Worm (Caenorhabditis elegans): Measurements from ENCODE around the gene hhat-1.

The hhat-1 gene

ce11 chrII:14645290-14645689 is 33.0 kb upstream of the hhat-1 start:
- TF ChIP-seq tlp-1 (tag; optimal IDR thresholded peaks at IDR 0.05) (no peak), nhr-77 (tag; optimal IDR thresholded peaks at IDR 0.05) (peak; percentile 14), lin-14 (GFP tag; optimal IDR thresholded peaks at IDR 0.05) (peak; percentile 91), C16A3.4 (tag; optimal IDR thresholded peaks at IDR 0.05) (peak; percentile 3), efl-1 (optimal IDR thresholded peaks at IDR 0.05) (peak; percentile 57 to 63), efl-1 (GFP tag; optimal IDR thresholded peaks at IDR 0.05 in 1 of 2) (peak in 1 of 2 experiments; percentile 47), pag-3 (tag; optimal IDR thresholded peaks at IDR 0.05; ENCODE audit: borderline replicate concordance, insufficient read depth) (no peak), ztf-4 (tag; optimal IDR thresholded peaks at IDR 0.05) (peak; percentile 6), nhr-71 (tag; optimal IDR thresholded peaks at IDR 0.05) (peak; percentile 72), Y116A8C.19 (tag; optimal IDR thresholded peaks at IDR 0.05; ENCODE audit: borderline replicate concordance) (no peak), snu-23 (GFP tag; optimal IDR thresholded peaks at IDR 0.05) (peak; percentile 68), dpl-1 (GFP tag; optimal IDR thresholded peaks at IDR 0.05) (peak; percentile 12 to 21 (median 14)), snpc-4 (tag; optimal IDR thresholded peaks at IDR 0.05) (peak; percentile 74), fkh-4 (tag; optimal IDR thresholded peaks at IDR 0.05; ENCODE audit: borderline replicate concordance) (peak; percentile 28), lin-35 (GFP tag; optimal IDR thresholded peaks at IDR 0.05) (peak; percentile 24 to 26), ceh-88 (GFP tag; IDR thresholded peaks at IDR 0.05) (no peak), tbx-2 (tag; optimal IDR thresholded peaks at IDR 0.05) (peak; percentile 52), lsy-2 (tag; optimal IDR thresholded peaks at IDR 0.05) (peak; percentile 40 to 65), elt-3 (tag; optimal IDR thresholded peaks at IDR 0.05) (peak in 1 of 6 experiments; percentile 7), nhr-28 (tag; optimal IDR thresholded peaks at IDR 0.05) (no peak), ceh-82 (tag; optimal IDR thresholded peaks at IDR 0.05) (peak in 2 of 3 experiments; percentile 16 to 47), irx-1 (tag; optimal IDR thresholded peaks at IDR 0.05) (peak; percentile 12), lin-39 (tag; optimal IDR thresholded peaks at IDR 0.05) (peak; percentile 91), mdl-1 (tag; optimal IDR thresholded peaks at IDR 0.05) (peak in 1 of 2 experiments; percentile 23), C34B4.2 (tag; optimal IDR thresholded peaks at IDR 0.05) (no peak), fos-1 (tag; optimal IDR thresholded peaks at IDR 0.05) (peak; percentile 5), xbp-1 (tag; optimal IDR thresholded peaks at IDR 0.05) (no peak), dsc-1 (tag; optimal IDR thresholded peaks at IDR 0.05) (no peak), ets-5 (GFP tag; IDR thresholded peaks at IDR 0.05) (no peak), mep-1 (tag; optimal IDR thresholded peaks at IDR 0.05) (peak; percentile 69), swsn-7 (tag; optimal IDR thresholded peaks at IDR 0.05) (peak; percentile 46), nhr-19 (GFP tag; conservative IDR thresholded peaks at IDR 0.05) (peak; percentile 24; the same call in 1 of the 2 replicates), blmp-1 (tag; optimal IDR thresholded peaks at IDR 0.05) (peak; percentile 71), nhr-20 (tag; optimal IDR thresholded peaks at IDR 0.05) (peak; percentile 45), rnt-1 (tag; optimal IDR thresholded peaks at IDR 0.05) (peak; percentile 58), aha-1 (tag; optimal IDR thresholded peaks at IDR 0.05) (no peak), nhr-47 (tag; optimal IDR thresholded peaks at IDR 0.05) (peak; percentile 35)

ce11 chrII:14647550-14647949 is 30.7 kb upstream of the hhat-1 start:
- no peak for TF ChIP-seq ztf-11 (tag; optimal IDR thresholded peaks at IDR 0.05)
- no peak for TF ChIP-seq aly-2 (tag; optimal IDR thresholded peaks at IDR 0.05)
- TF ChIP-seq nhr-76 (tag; optimal IDR thresholded peaks at IDR 0.05): no peak
- TF ChIP-seq efl-1 (optimal IDR thresholded peaks at IDR 0.05): no peak
- peak in 1 of 2 experiments; percentile 87 for TF ChIP-seq efl-1 (GFP tag; optimal IDR thresholded peaks at IDR 0.05 in 1 of 2)
